Fruit fly (Drosophila melanogaster) whole organism, embryonic: ENCODE data around the gene CG43273.
A peak's percentile ranks its signal among the peaks of the same experiment; 100 is the strongest.

Source experiments
- Atf6 ChIP-seq: fragments of 200-800 bp; sonication (Bioruptor generic); IDR thresholded peaks from 2 replicates; pipeline ENCODE4 v1.3.6; 2022; ENCODE audit warnings: missing biosample characterization, missing genetic modification characterization
- Bteb2 ChIP-seq: fragments of 200-800 bp; sonication (Bioruptor generic); optimal IDR thresholded peaks from 2 replicates; lab custom pipeline; 2016; ENCODE audit warnings: missing biosample characterization, missing genetic modification characterization
- CG11093 ChIP-seq: fragments of 200-800 bp; sonication (Bioruptor generic); IDR thresholded peaks from 3 replicates; pipeline ENCODE4 v1.3.6; 2022; ENCODE audit warnings: missing biosample characterization, missing genetic modification characterization
- CG11723 ChIP-seq: fragments of 200-800 bp; sonication (Bioruptor generic); optimal IDR thresholded peaks from 2 replicates; lab custom pipeline; 2017; ENCODE audit warnings: missing biosample characterization, mild to moderate bottlenecking, missing genetic modification characterization
- CG12104 ChIP-seq: fragments of 200-800 bp; sonication (Bioruptor generic); optimal IDR thresholded peaks from 3 replicates; lab custom pipeline; 2016; ENCODE audit warnings: missing biosample characterization, missing genetic modification characterization
- CG12155 ChIP-seq: fragments of 200-800 bp; sonication (Bioruptor generic); optimal IDR thresholded peaks from 3 replicates; lab custom pipeline; 2016; ENCODE audit warnings: missing biosample characterization, missing genetic modification characterization
- CG12391 ChIP-seq: fragments of 200-800 bp; sonication (Bioruptor generic); optimal IDR thresholded peaks from 3 replicates; lab custom pipeline; 2018; ENCODE audit warnings: missing biosample characterization, mild to moderate bottlenecking, missing genetic modification characterization, moderate library complexity
- CG14050 ChIP-seq: fragments of 200-800 bp; sonication (Bioruptor generic); IDR thresholded peaks from 3 replicates; pipeline ENCODE4 v1.3.6; 2022; ENCODE audit warnings: missing biosample characterization, missing genetic modification characterization
- CG17385 ChIP-seq: fragments of 200-800 bp; sonication (Bioruptor generic); optimal IDR thresholded peaks from 3 replicates; lab custom pipeline; 2018; ENCODE audit warnings: missing biosample characterization, mild to moderate bottlenecking, missing genetic modification characterization
- CG17912 ChIP-seq: fragments of 200-800 bp; sonication (Bioruptor generic); optimal IDR thresholded peaks from 2 replicates; lab custom pipeline; 2018; ENCODE audit warnings: missing biosample characterization, mild to moderate bottlenecking, missing genetic modification characterization
- CG1832 ChIP-seq: fragments of 200-800 bp; sonication (Bioruptor generic); optimal IDR thresholded peaks from 2 replicates; lab custom pipeline; 2017; ENCODE audit warnings: missing biosample characterization, mild to moderate bottlenecking, missing genetic modification characterization, inconsistent platforms
- CG18599 ChIP-seq: fragments of 200-800 bp; sonication (Bioruptor generic); optimal IDR thresholded peaks from 3 replicates; lab custom pipeline; 2017; ENCODE audit warnings: missing biosample characterization, missing genetic modification characterization, mild to moderate bottlenecking, moderate library complexity, missing genetic modification reagents
- CG2120 ChIP-seq: fragments of 200-800 bp; sonication (Bioruptor generic); optimal IDR thresholded peaks from 3 replicates; lab custom pipeline; 2016; ENCODE audit warnings: missing biosample characterization, missing genetic modification characterization
- CG3065 ChIP-seq: fragments of 200-800 bp; sonication (Bioruptor generic); optimal IDR thresholded peaks from 2 replicates; lab custom pipeline; 2016; ENCODE audit warnings: missing biosample characterization, missing genetic modification characterization
- CG3847 ChIP-seq: fragments of 200-800 bp; sonication (Bioruptor generic); IDR thresholded peaks from 2 replicates; pipeline ENCODE4 v1.3.6; 2022; ENCODE audit warnings: missing biosample characterization, missing genetic modification characterization
- CG7745 ChIP-seq: fragments of 200-800 bp; sonication (Bioruptor generic); optimal IDR thresholded peaks from 2 replicates; lab custom pipeline; 2018; ENCODE audit warnings: missing biosample characterization, mild to moderate bottlenecking, missing genetic modification characterization, moderate library complexity
- CG8089 ChIP-seq: fragments of 200-800 bp; sonication (Bioruptor generic); optimal IDR thresholded peaks from 3 replicates; lab custom pipeline; 2016; ENCODE audit warnings: missing biosample characterization, missing genetic modification characterization
- CG8478 ChIP-seq: fragments of >200 bp; optimal IDR thresholded peaks from 2 replicates; lab custom pipeline; 2018
- CG8765 ChIP-seq: fragments of 200-800 bp; sonication (Bioruptor generic); IDR thresholded peaks from 2 replicates; pipeline ENCODE4 v1.3.6; 2022; ENCODE audit warnings: missing biosample characterization, missing genetic modification characterization
- CG8924 ChIP-seq: fragments of 200-800 bp; optimal IDR thresholded peaks from 3 replicates; lab custom pipeline; 2019; ENCODE audit warnings: missing biosample characterization, mild to moderate bottlenecking, missing genetic modification characterization, moderate library complexity
- CG9797 ChIP-seq: fragments of 200-800 bp; sonication (Bioruptor generic); optimal IDR thresholded peaks from 3 replicates; lab custom pipeline; 2018; ENCODE audit warnings: missing biosample characterization, mild to moderate bottlenecking, missing genetic modification characterization
- Camta ChIP-seq: fragments of 200-800 bp; sonication (Bioruptor generic); optimal IDR thresholded peaks from 2 replicates; lab custom pipeline; 2016; ENCODE audit warnings: missing biosample characterization, missing genetic modification characterization
- Doc3 ChIP-seq: fragments of 200-800 bp; sonication (Bioruptor generic); IDR thresholded peaks from 3 replicates; pipeline ENCODE4 v1.3.6; 2022; ENCODE audit warnings: missing biosample characterization, missing genetic modification characterization; ENCODE audit not compliant: partially characterized antibody
- Elba2 ChIP-seq: fragments of 200-800 bp; sonication (Bioruptor generic); optimal IDR thresholded peaks from 3 replicates; lab custom pipeline; 2016; ENCODE audit warnings: missing biosample characterization, missing genetic modification characterization
- GATAe ChIP-seq: fragments of 200-800 bp; sonication (Bioruptor generic); conservative IDR thresholded peaks from 2 replicates; pipeline ENCODE4 v1.3.6; 2022; ENCODE audit warnings: missing biosample characterization, missing genetic modification characterization
- Gug ChIP-seq: fragments of 200-800 bp; sonication (Bioruptor generic); IDR thresholded peaks from 4 replicates; pipeline ENCODE4 v1.3.6; 2022; ENCODE audit warnings: missing biosample characterization, missing genetic modification characterization
- MTF-1 ChIP-seq: fragments of 200-800 bp; sonication (Bioruptor generic); optimal IDR thresholded peaks from 2 replicates; lab custom pipeline; 2018; ENCODE audit warnings: missing biosample characterization, mild to moderate bottlenecking, missing genetic modification characterization, borderline replicate concordance
- Nf-YB ChIP-seq: fragments of 200-800 bp; sonication (Bioruptor generic); optimal IDR thresholded peaks from 3 replicates; lab custom pipeline; 2019; ENCODE audit warnings: missing biosample characterization, mild to moderate bottlenecking, missing genetic modification characterization, moderate library complexity
- Oaz ChIP-seq: fragments of 200-800 bp; sonication (Bioruptor generic); IDR thresholded peaks from 2 replicates; pipeline ENCODE4 v1.3.6; 2022; ENCODE audit warnings: missing biosample characterization, missing genetic modification characterization
- Opbp ChIP-seq: fragments of 200-800 bp; sonication (Bioruptor generic); IDR thresholded peaks from 3 replicates; pipeline ENCODE4 v1.3.6; 2022; ENCODE audit warnings: missing biosample characterization, missing genetic modification characterization; ENCODE audit not compliant: partially characterized antibody
- Optix ChIP-seq: fragments of 200-800 bp; sonication (Bioruptor generic); IDR thresholded peaks from 3 replicates; pipeline ENCODE4 v1.3.6; 2022; ENCODE audit warnings: missing biosample characterization, missing genetic modification characterization
- Ravus ChIP-seq: fragments of 200-800 bp; sonication (Bioruptor generic); IDR thresholded peaks from 2 replicates; pipeline ENCODE4 v1.3.6; 2022; ENCODE audit warnings: missing biosample characterization, missing genetic modification characterization
- ap ChIP-seq: fragments of 200-800 bp; sonication (Bioruptor generic); IDR thresholded peaks from 2 replicates; pipeline ENCODE4 v1.3.6; 2022; ENCODE audit warnings: missing biosample characterization, missing genetic modification characterization
- cas ChIP-seq: fragments of 200-800 bp; sonication (Bioruptor generic); IDR thresholded peaks from 2 replicates; pipeline ENCODE4 v1.3.6; 2022; ENCODE audit warnings: missing biosample characterization, missing genetic modification characterization
- cwo ChIP-seq: fragments of 200-800 bp; sonication (Bioruptor generic); optimal IDR thresholded peaks from 3 replicates; lab custom pipeline; 2017; ENCODE audit warnings: missing biosample characterization, missing genetic modification characterization, mild to moderate bottlenecking, moderate library complexity, missing genetic modification reagents
- ewg ChIP-seq: fragments of 200-800 bp; sonication (Bioruptor generic); optimal IDR thresholded peaks from 3 replicates; lab custom pipeline; 2017; ENCODE audit warnings: mild to moderate bottlenecking, missing biosample characterization, missing genetic modification reagents, missing genetic modification characterization
- gt ChIP-seq: fragments of 200-800 bp; sonication (Bioruptor generic); IDR thresholded peaks from 2 replicates; pipeline ENCODE4 v1.3.6; 2022; ENCODE audit warnings: missing biosample characterization, missing genetic modification characterization
- kay ChIP-seq: fragments of 200-800 bp; sonication (Bioruptor generic); optimal IDR thresholded peaks from 2 replicates; lab custom pipeline; 2016; ENCODE audit warnings: missing biosample characterization, missing genetic modification characterization
- lbe ChIP-seq: fragments of 200-800 bp; sonication (Bioruptor generic); optimal IDR thresholded peaks from 2 replicates; lab custom pipeline; 2016; ENCODE audit warnings: missing biosample characterization, mild to moderate bottlenecking, missing genetic modification characterization
- nmo ChIP-seq: fragments of 200-800 bp; sonication (Bioruptor generic); optimal IDR thresholded peaks from 2 replicates; lab custom pipeline; 2018; ENCODE audit warnings: missing biosample characterization, mild to moderate bottlenecking, missing genetic modification characterization, moderate library complexity
- oc ChIP-seq: fragments of 200-800 bp; sonication (Bioruptor generic); optimal IDR thresholded peaks from 2 replicates; lab custom pipeline; 2018; ENCODE audit warnings: missing biosample characterization, mild to moderate bottlenecking, missing genetic modification characterization, moderate library complexity
- pb ChIP-seq: fragments of 200-800 bp; sonication (Bioruptor generic); optimal IDR thresholded peaks from 3 replicates; lab custom pipeline; 2016; ENCODE audit warnings: missing biosample characterization, missing genetic modification characterization
- pfk ChIP-seq: fragments of 200-800 bp; sonication (Bioruptor generic); optimal IDR thresholded peaks from 2 replicates; lab custom pipeline; 2018; ENCODE audit warnings: missing biosample characterization, mild to moderate bottlenecking, missing genetic modification characterization, moderate library complexity
- pros ChIP-seq: fragments of 200-800 bp; sonication (Bioruptor generic); optimal IDR thresholded peaks from 3 replicates; lab custom pipeline; 2019; ENCODE audit warnings: missing biosample characterization, mild to moderate bottlenecking, missing genetic modification characterization, moderate library complexity
- ro ChIP-seq: fragments of 200-800 bp; sonication (Bioruptor generic); IDR thresholded peaks from 2 replicates; pipeline ENCODE4 v1.3.6; 2022; ENCODE audit warnings: missing biosample characterization, missing genetic modification characterization
- slbo ChIP-seq: fragments of 200-800 bp; sonication (Bioruptor generic); IDR thresholded peaks from 2 replicates; pipeline ENCODE4 v1.3.6; 2022; ENCODE audit warnings: missing biosample characterization, missing genetic modification characterization
- sug ChIP-seq: fragments of 200-800 bp; optimal IDR thresholded peaks from 2 replicates; lab custom pipeline; 2019; ENCODE audit warnings: missing biosample characterization, mild to moderate bottlenecking, missing genetic modification characterization, moderate library complexity
- tio ChIP-seq: fragments of 200-800 bp; sonication (Bioruptor generic); optimal IDR thresholded peaks from 2 replicates; lab custom pipeline; 2017; ENCODE audit warnings: missing biosample characterization, missing genetic modification characterization, inconsistent platforms
- zen ChIP-seq: fragments of 200-800 bp; sonication (Bioruptor generic); optimal IDR thresholded peaks from 3 replicates; lab custom pipeline; 2018; ENCODE audit warnings: missing biosample characterization, mild to moderate bottlenecking, missing genetic modification characterization, moderate library complexity

Gene CG43273

dm6 chr3R:24813637-24814301 is 16.3 kb upstream of the CG43273 start, which contains the start of the genes lili and CG34150 (continued):
- TF ChIP-seq lbe (GFP tag; lab: Kevin White, UChicago) (peak; percentile 32), CG17385 (GFP tag; lab: Kevin White, UChicago) (peak; percentile 63), CG12155 (peak; percentile 82), CG1832 (GFP tag; lab: Kevin White, UChicago) (no peak), Oaz (0 out of 2 replicates have a peak, but pooled peaks have one; percentile 55), pfk (GFP tag; lab: Kevin White, UChicago) (no peak), Opbp (GFP tag; lab: Robert Waterston, UW) (peak; percentile 71; the same call in 2 of the 3 replicates), pb (GFP tag; lab: Kevin White, UChicago) (no peak), ro (GFP tag; lab: Robert Waterston, UW) (0 out of 2 replicates have a peak, but pooled peaks have one; percentile 39), CG7745 (tag; lab: Kevin White, UChicago) (no peak), MTF-1 (GFP tag; lab: Kevin White, UChicago) (no peak), kay (GFP tag; lab: Kevin White, UChicago) (peak; percentile 63), CG18599 (GFP tag; lab: Kevin White, UChicago) (peak; percentile 76), CG14050 (GFP tag; lab: Robert Waterston, UW) (peak; percentile 48; the same call in 1 of the 3 replicates), Gug (peak; percentile 57; the same call in 3 of the 4 replicates), Atf6 (GFP tag; lab: Robert Waterston, UW) (peak; percentile 80; the same call in 1 of the 2 replicates), pros (GFP tag; lab: Kevin White, UChicago) (no peak), gt (GFP tag; lab: Robert Waterston, UW) (no peak), CG17912 (GFP tag; lab: Kevin White, UChicago) (no peak), CG8478 (lab: Kevin White, UChicago) (no peak), zen (tag; lab: Kevin White, UChicago) (peak; percentile 54), Ravus (no peak), nmo (GFP tag; lab: Kevin White, UChicago) (peak; percentile 82), Camta (GFP tag; lab: Kevin White, UChicago) (peak; percentile 67), CG8765 (GFP tag; lab: Robert Waterston, UW) (no peak), Doc3 (GFP tag; lab: Robert Waterston, UW) (peak; percentile 71), oc (tag; lab: Kevin White, UChicago) (no peak), CG3065 (GFP tag; lab: Kevin White, UChicago) (no peak), CG11723 (peak; percentile 11), slbo (GFP tag; lab: Robert Waterston, UW) (peak; percentile 86), sug (tag; lab: Kevin White, UChicago) (peak; percentile 82), CG8924 (tag; lab: Kevin White, UChicago) (peak; percentile 75), tio (peak; percentile 54), CG9797 (GFP tag; lab: Kevin White, UChicago) (peak; percentile 46), CG12391 (tag; lab: Kevin White, UChicago) (peak; percentile 93), Optix (no peak), Elba2 (GFP tag; lab: Kevin White, UChicago) (no peak), ap (GFP tag; lab: Robert Waterston, UW) (0 out of 2 replicates have a peak, but pooled peaks have one; percentile 18), CG11093 (peak; percentile 44; the same call in 1 of the 3 replicates), CG2120 (GFP tag; lab: Kevin White, UChicago) (peak; percentile 91), cwo (GFP tag; lab: Kevin White, UChicago) (peak; percentile 40), ewg (peak; percentile 51), CG12104 (GFP tag; lab: Kevin White, UChicago) (peak; percentile 52), GATAe (GFP tag; lab: Robert Waterston, UW) (no peak), Nf-YB (peak; percentile 60), cas (0 out of 2 replicates have a peak, but pooled peaks have one; percentile 45), Bteb2 (GFP tag; lab: Kevin White, UChicago) (peak; percentile 86), CG8089 (peak; percentile 57), CG3847 (peak; percentile 89)
